Worm (Caenorhabditis elegans) whole organism, young adult: ENCODE results near the gene sdc-2.

Source experiments
- B0019.2 ChIP-seq: fragments of 200-800 bp; sonication (Bioruptor generic); conservative IDR thresholded peaks from 2 replicates; pipeline ENCODE4 v1.3.6; 2022; ENCODE audit warnings: missing genetic modification reagents, missing genetic modification characterization, missing compliant biosample characterization
- B0336.3 ChIP-seq: fragments of 200-800 bp; sonication (Bioruptor generic); IDR thresholded peaks from 2 replicates; pipeline ENCODE4 v1.3.6; 2022; ENCODE audit warnings: missing genetic modification characterization, missing compliant biosample characterization
- F22D6.2 ChIP-seq: sonication (generic microtip); optimal IDR thresholded peaks from 2 replicates; lab custom pipeline; 2016; ENCODE audit warnings: mild to moderate bottlenecking, missing genetic modification characterization, missing compliant biosample characterization
- F23B12.7 ChIP-seq: sonication (generic microtip); optimal IDR thresholded peaks from 2 replicates; lab custom pipeline; 2017; ENCODE audit warnings: missing genetic modification characterization, mild to moderate bottlenecking, missing compliant biosample characterization, antibody characterized with exemption, moderate library complexity; ENCODE audit not compliant: insufficient read depth
- F33H1.4 ChIP-seq: fragments of 200-800 bp; sonication (Bioruptor generic); IDR thresholded peaks from 2 replicates; pipeline ENCODE4 v1.3.6; 2022; ENCODE audit warnings: missing genetic modification reagents, missing genetic modification characterization, missing compliant biosample characterization
- F39B2.1 ChIP-seq: fragments of 200-800 bp; sonication (Bioruptor generic); IDR thresholded peaks from 2 replicates; pipeline ENCODE4 v1.3.6; 2022; ENCODE audit warnings: missing genetic modification reagents, missing genetic modification characterization, missing compliant biosample characterization
- F49E8.2 ChIP-seq: sonication (generic microtip); optimal IDR thresholded peaks from 3 replicates; lab custom pipeline; 2017; ENCODE audit warnings: missing genetic modification characterization, mild to moderate bottlenecking, missing compliant biosample characterization, antibody characterized with exemption, moderate library complexity; ENCODE audit not compliant: insufficient read depth
- F55B11.4 ChIP-seq: sonication (generic microtip); optimal IDR thresholded peaks from 2 replicates; lab custom pipeline; 2016; ENCODE audit warnings: missing compliant biosample characterization, missing genetic modification characterization, borderline replicate concordance; ENCODE audit not compliant: insufficient read depth
- F57A8.1 ChIP-seq: fragments of 200-800 bp; sonication (Bioruptor generic); optimal IDR thresholded peaks from 2 replicates; lab custom pipeline; 2018; ENCODE audit warnings: mild to moderate bottlenecking, missing genetic modification characterization, moderate library complexity, missing compliant biosample characterization
- T26A5.8 ChIP-seq: sonication (generic microtip); optimal IDR thresholded peaks from 2 replicates; lab custom pipeline; 2016; ENCODE audit warnings: missing genetic modification characterization, missing compliant biosample characterization
- Y53G8AR.9 ChIP-seq: fragments of 200-800 bp; sonication (Bioruptor generic); conservative IDR thresholded peaks from 2 replicates; pipeline ENCODE4 v1.3.6; 2022; ENCODE audit warnings: missing genetic modification reagents, missing genetic modification characterization, missing compliant biosample characterization
- aptf-3 ChIP-seq: fragments of 200-800 bp; sonication (Bioruptor generic); IDR thresholded peaks from 2 replicates; pipeline ENCODE4 v1.3.6; 2022; ENCODE audit warnings: missing genetic modification characterization, missing compliant biosample characterization
- attf-6 ChIP-seq: fragments of 200-800 bp; sonication (Bioruptor generic); IDR thresholded peaks from 2 replicates; pipeline ENCODE4 v1.3.6; 2022; ENCODE audit warnings: missing genetic modification reagents, missing genetic modification characterization, missing compliant biosample characterization
- bed-1 ChIP-seq: fragments of 200-800 bp; sonication (Bioruptor generic); IDR thresholded peaks from 2 replicates; pipeline ENCODE4 v1.3.6; 2022; ENCODE audit warnings: missing genetic modification reagents, missing genetic modification characterization, missing compliant biosample characterization
- ccch-3 ChIP-seq: fragments of 200-800 bp; sonication (Bioruptor generic); optimal IDR thresholded peaks from 2 replicates; lab custom pipeline; 2018; ENCODE audit warnings: mild to moderate bottlenecking, missing genetic modification characterization, missing compliant biosample characterization
- cebp-2 ChIP-seq: fragments of 200-800 bp; sonication (Bioruptor generic); IDR thresholded peaks from 2 replicates; pipeline ENCODE4 v1.3.6; 2022; ENCODE audit warnings: missing genetic modification characterization, missing compliant biosample characterization
- ceh-58 ChIP-seq: fragments of 200-800 bp; sonication (Bioruptor generic); IDR thresholded peaks from 2 replicates; pipeline ENCODE4 v1.3.6; 2022; ENCODE audit warnings: missing genetic modification characterization, missing compliant biosample characterization
- dox-1 ChIP-seq: fragments of 200-800 bp; sonication (Bioruptor generic); IDR thresholded peaks from 2 replicates; pipeline ENCODE4 v1.3.6; 2022; ENCODE audit warnings: missing genetic modification reagents, missing genetic modification characterization, missing compliant biosample characterization
- dpff-1 ChIP-seq: sonication (generic microtip); optimal IDR thresholded peaks from 2 replicates; lab custom pipeline; 2017; ENCODE audit warnings: mild to moderate bottlenecking, missing genetic modification characterization, missing compliant biosample characterization
- hmg-20 ChIP-seq: fragments of 200-800 bp; sonication (Bioruptor generic); IDR thresholded peaks from 2 replicates; pipeline ENCODE4 v1.3.6; 2022; ENCODE audit warnings: missing genetic modification reagents, missing genetic modification characterization, missing compliant biosample characterization
- let-526 ChIP-seq: fragments of 200-800 bp; sonication (Bioruptor generic); IDR thresholded peaks from 2 replicates; pipeline ENCODE4 v1.3.6; 2022; ENCODE audit warnings: missing genetic modification reagents, missing genetic modification characterization, missing compliant biosample characterization
- lin-35 ChIP-seq, 3 experiments: fragments of 150-350 bp in 2 of 3; sonication (generic microtip) in 1 of 3; optimal IDR thresholded peaks; 2 replicates each; lab custom pipeline; 2014 to 2018; ENCODE audit warnings: missing biosample characterization in 3 of 3, missing genetic modification characterization in 3 of 3, missing genetic modification reagents in 3 of 3
- lin-40 ChIP-seq: sonication (generic microtip); optimal IDR thresholded peaks from 2 replicates; lab custom pipeline; 2016; ENCODE audit warnings: missing genetic modification characterization, mild to moderate bottlenecking, missing compliant biosample characterization, missing genotype, missing genetic modification reagents
- madf-10 ChIP-seq: sonication (generic microtip); optimal IDR thresholded peaks from 2 replicates; lab custom pipeline; 2016; ENCODE audit warnings: mild to moderate bottlenecking, missing genetic modification characterization, missing compliant biosample characterization
- madf-3 ChIP-seq: fragments of 200-800 bp; sonication (Bioruptor generic); IDR thresholded peaks from 2 replicates; pipeline ENCODE4 v1.3.6; 2022; ENCODE audit warnings: missing genetic modification reagents, missing genetic modification characterization, missing compliant biosample characterization
- nfya-1 ChIP-seq: sonication (generic microtip); optimal IDR thresholded peaks from 2 replicates; lab custom pipeline; 2017; ENCODE audit warnings: antibody characterized with exemption, missing compliant biosample characterization, missing genetic modification characterization, borderline replicate concordance; ENCODE audit not compliant: insufficient read depth
- nhr-80 ChIP-seq: sonication (generic microtip); optimal IDR thresholded peaks from 2 replicates; lab custom pipeline; 2016; ENCODE audit warnings: missing genetic modification characterization, missing compliant biosample characterization
- nhr-90 ChIP-seq: sonication (generic microtip); optimal IDR thresholded peaks from 2 replicates; lab custom pipeline; 2016; ENCODE audit warnings: missing genotype, mild to moderate bottlenecking, missing genetic modification characterization, missing compliant biosample characterization
- repo-1 ChIP-seq: sonication (generic microtip); optimal IDR thresholded peaks from 2 replicates; lab custom pipeline; 2017; ENCODE audit warnings: mild to moderate bottlenecking, missing genetic modification characterization, missing compliant biosample characterization
- sptf-2 ChIP-seq: fragments of 200-800 bp; sonication (Bioruptor generic); optimal IDR thresholded peaks from 2 replicates; lab custom pipeline; 2018; ENCODE audit warnings: mild to moderate bottlenecking, missing genetic modification characterization, missing compliant biosample characterization
- tbp1 ChIP-seq: fragments of 200-800 bp; sonication (Bioruptor generic); optimal IDR thresholded peaks from 2 replicates; lab custom pipeline; 2018; ENCODE audit warnings: mild to moderate bottlenecking, missing genetic modification characterization, missing compliant biosample characterization
- ztf-6 ChIP-seq: fragments of 200-800 bp; sonication (Bioruptor generic); IDR thresholded peaks from 2 replicates; pipeline ENCODE4 v1.3.6; 2022; ENCODE audit warnings: missing genetic modification reagents, missing genetic modification characterization, missing compliant biosample characterization

The sdc-2 gene

ce11 chrX:11547442-11548023, 25.0 kb downstream of the sdc-2 start:
- TF ChIP-seq sptf-2 (GFP tag; lab: Kevin White, UChicago) (no peak), dpff-1 (no peak), B0019.2 (GFP tag; lab: Robert Waterston, UW) (no peak), F22D6.2 (tag; lab: Kevin White, UChicago) (no peak), F23B12.7 (no peak), B0336.3 (GFP tag; lab: Robert Waterston, UW) (no peak), hmg-20 (GFP tag; lab: Robert Waterston, UW) (no peak), dox-1 (GFP tag; lab: Robert Waterston, UW) (no peak), attf-6 (GFP tag; lab: Robert Waterston, UW) (no peak), nhr-90 (tag; lab: Kevin White, UChicago) (no peak), nfya-1 (tag; lab: Kevin White, UChicago) (no peak), madf-3 (GFP tag; lab: Robert Waterston, UW) (no peak), F39B2.1 (no peak), T26A5.8 (tag; lab: Kevin White, UChicago) (no peak), lin-40 (no peak), ccch-3 (GFP tag; lab: Kevin White, UChicago) (no peak), ceh-58 (GFP tag; lab: Robert Waterston, UW) (no peak), let-526 (GFP tag; lab: Robert Waterston, UW) (no peak)
- TF ChIP-seq, all 124 proteins: peak for 0

ce11 chrX:11548308-11548707, 25.8 kb downstream of the sdc-2 start, which contains the start of gene mig-2:
mig-2 (plus strand) TSS chrX:11548608.
- TF ChIP-seq F33H1.4 (GFP tag; lab: Robert Waterston, UW) (no peak), madf-3 (GFP tag; lab: Robert Waterston, UW) (no peak)

- TF ChIP-seq F55B11.4 (no peak), lin-35 (GFP tag; optimal IDR thresholded peaks at IDR 0.05; lab: Kevin White, UChicago) (no peak), madf-10 (tag; lab: Kevin White, UChicago) (no peak), bed-1 (GFP tag; lab: Robert Waterston, UW) (no peak), ztf-6 (GFP tag; lab: Robert Waterston, UW) (no peak)
Measured at ce11 chrX:11551808-11552207, 29.3 kb downstream of the sdc-2 start.

ce11 chrX:11552879-11553278, 30.4 kb downstream of the sdc-2 start:
- TF ChIP-seq tbp1 (GFP tag; lab: Kevin White, UChicago) (no peak), let-526 (GFP tag; lab: Robert Waterston, UW) (no peak), cebp-2 (GFP tag; lab: Robert Waterston, UW) (no peak), B0336.3 (GFP tag; lab: Robert Waterston, UW) (no peak), Y53G8AR.9 (GFP tag; lab: Robert Waterston, UW) (no peak), F33H1.4 (GFP tag; lab: Robert Waterston, UW) (no peak), F57A8.1 (GFP tag; lab: Kevin White, UChicago) (no peak), aptf-3 (no peak), lin-40 (no peak), F49E8.2 (tag; lab: Kevin White, UChicago) (no peak)

ce11 chrX:11554522-11554921, 32.0 kb downstream of the sdc-2 start:
- TF ChIP-seq repo-1 (tag; lab: Kevin White, UChicago) (no peak), nhr-80 (tag; lab: Kevin White, UChicago) (peak; percentile 42)
- TF ChIP-seq, all 124 proteins: peak for 1
